Worm (Caenorhabditis elegans) whole organism, L4 larva: ENCODE results near the gene C16D9.9.

Experiments
- F26F4.8 ChIP-seq: fragments of 200-800 bp; sonication (Bioruptor generic); conservative IDR thresholded peaks from 2 replicates; pipeline ENCODE4 v1.3.6; 2022; ENCODE audit warnings: missing genetic modification characterization, missing compliant biosample characterization
- F44E2.7 ChIP-seq: fragments of 200-800 bp; sonication (Bioruptor generic); IDR thresholded peaks from 2 replicates; pipeline ENCODE4 v2.1.2; 2022; ENCODE audit warnings: missing genetic modification characterization, missing compliant biosample characterization
- F49E8.2 ChIP-seq: sonication (generic microtip); optimal IDR thresholded peaks from 2 replicates; lab custom pipeline; 2016; ENCODE audit warnings: missing compliant biosample characterization, mild to moderate bottlenecking, missing genetic modification characterization, borderline replicate concordance
- Y48G9A.11 ChIP-seq: fragments of 200-800 bp; sonication (Bioruptor generic); IDR thresholded peaks from 2 replicates; pipeline ENCODE4 v1.3.6; 2022; ENCODE audit warnings: missing genetic modification reagents, missing genetic modification characterization, missing compliant biosample characterization
- Y5F2A.4 ChIP-seq: fragments of 200-800 bp; sonication (Bioruptor generic); optimal IDR thresholded peaks from 2 replicates; lab custom pipeline; 2018; ENCODE audit warnings: mild to moderate bottlenecking, missing genetic modification characterization, missing compliant biosample characterization
- ZK546.5 ChIP-seq, 2 experiments: sonication (generic microtip); optimal IDR thresholded peaks; 2 replicates each; lab custom pipeline; 2017; ENCODE audit warnings: missing biosample characterization in 2 of 2, missing genetic modification characterization in 2 of 2
- aha-1 ChIP-seq: fragments of 150-350 bp; peaks from one replicate; lab custom pipeline; 2014; ENCODE audit warnings: missing biosample characterization, missing genetic modification characterization
- ama-1 ChIP-seq: fragments of 150-350 bp; optimal IDR thresholded peaks from 2 replicates; lab custom pipeline; 2014; ENCODE audit warnings: inconsistent platforms, mixed read lengths
- arid-1 ChIP-seq: fragments of 200-800 bp; sonication (Bioruptor generic); conservative IDR thresholded peaks from 2 replicates; pipeline ENCODE4 v1.3.6; 2022; ENCODE audit warnings: missing genetic modification reagents, missing genetic modification characterization, missing compliant biosample characterization
- ceh-82 ChIP-seq: sonication (generic microtip); optimal IDR thresholded peaks from 2 replicates; lab custom pipeline; 2017; ENCODE audit warnings: missing biosample characterization, missing genetic modification characterization
- ces-1 ChIP-seq: fragments of 150-350 bp; sonication (generic microtip); optimal IDR thresholded peaks from 4 replicates; lab custom pipeline; 2014; ENCODE audit warnings: missing biosample characterization, missing genetic modification reagents, missing genetic modification characterization
- ctbp-1 ChIP-seq: fragments of 200-800 bp; sonication (Bioruptor generic); IDR thresholded peaks from 2 replicates; pipeline ENCODE4 v1.3.6; 2022; ENCODE audit warnings: missing genetic modification reagents, missing genetic modification characterization, missing compliant biosample characterization
- daf-12 ChIP-seq: fragments of 150-350 bp; optimal IDR thresholded peaks from 2 replicates; lab custom pipeline; 2014; ENCODE audit warnings: missing biosample characterization, missing genetic modification reagents, missing genetic modification characterization
- daf-16 ChIP-seq, 3 experiments: sonication (generic microtip); optimal IDR thresholded peaks; 2 replicates each; lab custom pipeline; 2016 to 2017; ENCODE audit warnings: missing genetic modification characterization in 3 of 3, missing genetic modification reagents in 3 of 3, mild to moderate bottlenecking in 2 of 3, missing compliant biosample characterization in 2 of 3, missing biosample characterization in 1 of 3, moderate library complexity in 1 of 3
- dmd-6 ChIP-seq: fragments of 200-800 bp; sonication (Bioruptor generic); IDR thresholded peaks from 2 replicates; pipeline ENCODE4 v1.3.6; 2022; ENCODE audit warnings: missing genetic modification reagents, missing genetic modification characterization, missing compliant biosample characterization
- dmd-8 ChIP-seq: fragments of 200-800 bp; sonication (Bioruptor generic); IDR thresholded peaks from 2 replicates; pipeline ENCODE4 v1.3.6; 2022; ENCODE audit warnings: missing genetic modification characterization, missing compliant biosample characterization
- dmd-9 ChIP-seq: fragments of 200-800 bp; sonication (Bioruptor generic); IDR thresholded peaks from 2 replicates; pipeline ENCODE4 v1.3.6; 2022; ENCODE audit warnings: missing genetic modification reagents, missing genetic modification characterization, missing compliant biosample characterization
- duxl-1 ChIP-seq: sonication (generic microtip); optimal IDR thresholded peaks from 2 replicates; lab custom pipeline; 2016; ENCODE audit warnings: mild to moderate bottlenecking, missing genetic modification characterization, moderate library complexity, missing compliant biosample characterization; ENCODE audit not compliant: poor library complexity
- egl-43 ChIP-seq: fragments of 200-800 bp; sonication (Bioruptor generic); IDR thresholded peaks from 2 replicates; pipeline ENCODE4 v1.3.6; 2022; ENCODE audit warnings: missing genetic modification reagents, missing genetic modification characterization, missing compliant biosample characterization
- fkh-10 ChIP-seq: fragments of 150-350 bp; optimal IDR thresholded peaks from 2 replicates; lab custom pipeline; 2014; ENCODE audit warnings: missing biosample characterization, missing genetic modification reagents, missing genetic modification characterization
- fos-1 ChIP-seq: fragments of 150-350 bp; optimal IDR thresholded peaks from 2 replicates; lab custom pipeline; 2014; ENCODE audit warnings: missing biosample characterization, missing genetic modification characterization
- gei-8 ChIP-seq: fragments of 200-800 bp; sonication (Bioruptor generic); optimal IDR thresholded peaks from 2 replicates; lab custom pipeline; 2018; ENCODE audit warnings: mild to moderate bottlenecking, missing genetic modification characterization, missing compliant biosample characterization
- hif-1 ChIP-seq, 2 experiments: sonication (generic microtip); optimal IDR thresholded peaks; 2 replicates each; lab custom pipeline; 2016 to 2017; ENCODE audit warnings: missing compliant biosample characterization in 2 of 2, missing genetic modification characterization in 2 of 2, missing genetic modification reagents in 2 of 2, missing genotype in 2 of 2, mild to moderate bottlenecking in 1 of 2
- hmg-1.1 ChIP-seq: fragments of 200-800 bp; sonication (Bioruptor generic); IDR thresholded peaks from 2 replicates; pipeline ENCODE4 v1.3.6; 2022; ENCODE audit warnings: missing genetic modification reagents, missing genetic modification characterization, missing compliant biosample characterization
- jun-1 ChIP-seq: fragments of 150-350 bp; optimal IDR thresholded peaks from 2 replicates; lab custom pipeline; 2014; ENCODE audit warnings: missing biosample characterization, missing genetic modification reagents, missing genetic modification characterization
- lim-7 ChIP-seq: fragments of 200-800 bp; sonication (Bioruptor generic); IDR thresholded peaks from 2 replicates; pipeline ENCODE4 v1.3.6; 2022; ENCODE audit warnings: missing genetic modification characterization, missing compliant biosample characterization
- lin-1 ChIP-seq: fragments of 200-800 bp; sonication (Bioruptor generic); IDR thresholded peaks from 2 replicates; pipeline ENCODE4 v1.3.6; 2022; ENCODE audit warnings: missing genetic modification reagents, missing genetic modification characterization, missing compliant biosample characterization
- lin-13 ChIP-seq: fragments of 150-350 bp; optimal IDR thresholded peaks from 2 replicates; lab custom pipeline; 2014; ENCODE audit warnings: missing biosample characterization, missing genetic modification reagents, missing genetic modification characterization
- lin-15B ChIP-seq: fragments of 150-350 bp; sonication (generic microtip); optimal IDR thresholded peaks from 3 replicates; lab custom pipeline; 2014; ENCODE audit warnings: missing biosample characterization, missing genetic modification characterization
- lin-38 ChIP-seq: fragments of 200-800 bp; sonication (Bioruptor generic); IDR thresholded peaks from 2 replicates; pipeline ENCODE4 v1.3.6; 2022; ENCODE audit warnings: missing genetic modification reagents, missing genetic modification characterization, missing compliant biosample characterization
- lin-39 ChIP-seq: fragments of 150-350 bp; optimal IDR thresholded peaks from 2 replicates; lab custom pipeline; 2014; ENCODE audit warnings: missing biosample characterization, missing genetic modification reagents, missing genetic modification characterization
- lir-3 ChIP-seq: sonication (generic microtip); optimal IDR thresholded peaks from 2 replicates; lab custom pipeline; 2016; ENCODE audit warnings: mild to moderate bottlenecking, missing genetic modification characterization, missing compliant biosample characterization
- madf-9 ChIP-seq: fragments of 200-800 bp; sonication (Bioruptor generic); conservative IDR thresholded peaks from 2 replicates; pipeline ENCODE4 v1.3.6; 2022; ENCODE audit warnings: missing genetic modification reagents, missing genetic modification characterization, missing compliant biosample characterization
- mes-2 ChIP-seq: sonication (generic microtip); optimal IDR thresholded peaks from 2 replicates; lab custom pipeline; 2016; ENCODE audit warnings: missing genotype, mild to moderate bottlenecking, missing genetic modification characterization, missing compliant biosample characterization; ENCODE audit not compliant: poor library complexity, severe bottlenecking
- mxl-2 ChIP-seq: fragments of 200-800 bp; sonication (Bioruptor generic); conservative IDR thresholded peaks from 2 replicates; pipeline ENCODE4 v1.3.6; 2022; ENCODE audit warnings: missing genetic modification reagents, missing genetic modification characterization, missing compliant biosample characterization
- nhr-11 ChIP-seq: fragments of 150-350 bp; optimal IDR thresholded peaks from 2 replicates; lab custom pipeline; 2014; ENCODE audit warnings: missing biosample characterization, missing genetic modification characterization
- nhr-237 ChIP-seq: sonication (generic microtip); optimal IDR thresholded peaks from 2 replicates; lab custom pipeline; 2017; ENCODE audit warnings: missing biosample characterization, missing genetic modification characterization
- nhr-42 ChIP-seq: fragments of 200-800 bp; sonication (Bioruptor generic); IDR thresholded peaks from 2 replicates; pipeline ENCODE4 v1.3.6; 2022; ENCODE audit warnings: missing genetic modification characterization, missing compliant biosample characterization
- nhr-48 ChIP-seq: sonication (generic microtip); optimal IDR thresholded peaks from 2 replicates; lab custom pipeline; 2016; ENCODE audit warnings: mild to moderate bottlenecking, missing genetic modification characterization, missing compliant biosample characterization
- pqm-1 ChIP-seq: sonication (generic microtip); optimal IDR thresholded peaks from 2 replicates; lab custom pipeline; 2017; ENCODE audit warnings: missing biosample characterization, missing genetic modification characterization
- rbr-2 ChIP-seq: sonication (generic microtip); optimal IDR thresholded peaks from 2 replicates; lab custom pipeline; 2016; ENCODE audit warnings: missing genotype, missing genetic modification characterization, missing compliant biosample characterization
- sdz-12 ChIP-seq: fragments of 200-800 bp; sonication (Bioruptor generic); optimal IDR thresholded peaks from 2 replicates; lab custom pipeline; 2018; ENCODE audit warnings: mild to moderate bottlenecking, missing genetic modification characterization, missing compliant biosample characterization
- snpc-4 ChIP-seq: fragments of 150-350 bp; optimal IDR thresholded peaks from 2 replicates; lab custom pipeline; 2014; ENCODE audit warnings: missing biosample characterization, missing genetic modification characterization
- unc-39 ChIP-seq: sonication (generic microtip); optimal IDR thresholded peaks from 2 replicates; lab custom pipeline; 2017; ENCODE audit warnings: missing biosample characterization, missing genetic modification characterization
- unc-62 ChIP-seq, 3 experiments: fragments of 150-350 bp in 1 of 3; sonication (generic microtip); optimal IDR thresholded peaks in 2 of 3; peaks in 1 of 3; 1 replicate in 1 of 3; 2 replicates in 2 of 3; lab custom pipeline; 2014 to 2017; ENCODE audit warnings: missing biosample characterization in 3 of 3, missing genetic modification characterization in 3 of 3, missing genetic modification reagents in 3 of 3, missing genotype in 1 of 3
- vab-7 ChIP-seq: fragments of 200-800 bp; sonication (Bioruptor generic); IDR thresholded peaks from 2 replicates; pipeline ENCODE4 v1.3.6; 2022; ENCODE audit warnings: missing genetic modification reagents, missing genetic modification characterization, missing compliant biosample characterization
- zag-1 ChIP-seq: fragments of 150-350 bp; optimal IDR thresholded peaks from 2 replicates; lab custom pipeline; 2014; ENCODE audit warnings: missing biosample characterization, missing genetic modification characterization
- zip-11 ChIP-seq: fragments of 200-800 bp; sonication (Bioruptor generic); IDR thresholded peaks from 2 replicates; pipeline ENCODE4 v1.3.6; 2022; ENCODE audit warnings: missing genetic modification characterization, missing compliant biosample characterization
- ztf-11 ChIP-seq: fragments of 150-350 bp; optimal IDR thresholded peaks from 2 replicates; lab custom pipeline; 2014; ENCODE audit warnings: missing biosample characterization, missing genetic modification characterization

The C16D9.9 gene

ce11 chrV:8267275-8267674 lies 3.2 kb downstream of the C16D9.9 start (continued):
- TF ChIP-seq lim-7 (GFP tag; lab: Robert Waterston, UW) (no peak), nhr-48 (tag; lab: Kevin White, UChicago) (peak; percentile 28), mxl-2 (GFP tag; lab: Robert Waterston, UW) (no peak), egl-43 (GFP tag; lab: Robert Waterston, UW) (no peak), aha-1 (tag; lab: Kevin White, UChicago) (no peak)

- TF ChIP-seq lin-13 (GFP tag; lab: Kevin White, UChicago) (no peak), nhr-11 (no peak), Y48G9A.11 (GFP tag; lab: Robert Waterston, UW) (no peak), ctbp-1 (GFP tag; lab: Robert Waterston, UW) (no peak), ama-1 (no peak), gei-8 (GFP tag; lab: Kevin White, UChicago) (no peak), snpc-4 (no peak), fos-1 (tag; lab: Kevin White, UChicago) (no peak), unc-39 (tag; lab: Kevin White, UChicago) (no peak), madf-9 (GFP tag; lab: Robert Waterston, UW) (no peak), hif-1 (tag; optimal IDR thresholded peaks at IDR 0.05; lab: Kevin White, UChicago) (no peak), lin-38 (GFP tag; lab: Robert Waterston, UW) (no peak), hmg-1.1 (no peak), ceh-82 (tag; lab: Kevin White, UChicago) (no peak), lim-7 (GFP tag; lab: Robert Waterston, UW) (no peak), nhr-48 (tag; lab: Kevin White, UChicago) (peak; percentile 29), mxl-2 (GFP tag; lab: Robert Waterston, UW) (no peak), dmd-8 (no peak), arid-1 (GFP tag; lab: Robert Waterston, UW) (no peak), F49E8.2 (tag; lab: Kevin White, UChicago) (no peak), Y5F2A.4 (no peak), dmd-6 (peak; percentile 84), F44E2.7 (GFP tag; lab: Robert Waterston, UW) (no peak), nhr-42 (GFP tag; lab: Robert Waterston, UW) (no peak), F26F4.8 (GFP tag; lab: Robert Waterston, UW) (no peak), ztf-11 (no peak), sdz-12 (no peak), pqm-1 (peak; percentile 59), zip-11 (GFP tag; lab: Robert Waterston, UW) (no peak), rbr-2 (tag; lab: Kevin White, UChicago) (no peak), unc-62 (GFP tag; optimal IDR thresholded peaks at IDR 0.05 in 1 of 2; lab: Kevin White, UChicago) (peak in 1 of 2 experiments; percentile 12), unc-62 (tag; optimal IDR thresholded peaks at IDR 0.05; lab: Kevin White, UChicago) (no peak), egl-43 (GFP tag; lab: Robert Waterston, UW) (no peak), lin-15B (tag; lab: Kevin White, UChicago) (no peak), ces-1 (no peak), lin-1 (GFP tag; lab: Robert Waterston, UW) (no peak), lir-3 (tag; lab: Kevin White, UChicago) (no peak), daf-12 (tag; lab: Kevin White, UChicago) (no peak), ZK546.5 (tag; optimal IDR thresholded peaks at IDR 0.05; lab: Kevin White, UChicago) (no peak), daf-16 (GFP tag; optimal IDR thresholded peaks at IDR 0.05; lab: Kevin White, UChicago) (no peak), daf-16 (tag; optimal IDR thresholded peaks at IDR 0.05; lab: Kevin White, UChicago) (peak; percentile 64), dmd-9 (GFP tag; lab: Robert Waterston, UW) (no peak), vab-7 (GFP tag; lab: Robert Waterston, UW) (no peak), lin-39 (tag; lab: Kevin White, UChicago) (no peak), duxl-1 (no peak), zag-1 (no peak), jun-1 (tag; lab: Kevin White, UChicago) (no peak), fkh-10 (no peak), mes-2 (peak; percentile 28), nhr-237 (tag; lab: Kevin White, UChicago) (no peak)
Measured at ce11 chrV:8268902-8269301, 4.9 kb downstream of the C16D9.9 start, which contains the start of the genes asp-6 and asp-12. Gene asp-6, minus strand, starts transcription at chrV:8268937. Gene asp-12, plus strand, starts transcription at chrV:8269210.
